Worm (Caenorhabditis elegans) whole organism, midembryonic: ENCODE data around the gene C47E12.14.

ENCODE experiments used
- T22C8.4 ChIP-seq: fragments of 200-800 bp; sonication (Bioruptor generic); IDR thresholded peaks from 2 replicates; pipeline ENCODE4 v1.3.6; 2022; ENCODE audit warnings: missing genetic modification characterization, missing compliant biosample characterization
- flt-1 ChIP-seq: fragments of 200-800 bp; sonication (Bioruptor generic); IDR thresholded peaks from 2 replicates; pipeline ENCODE4 v1.3.6; 2022; ENCODE audit warnings: missing genetic modification characterization, missing compliant biosample characterization
- klf-2 ChIP-seq: fragments of 200-800 bp; sonication (Bioruptor generic); conservative IDR thresholded peaks from 2 replicates; pipeline ENCODE4 v1.3.6; 2022; ENCODE audit warnings: missing genetic modification reagents, missing genetic modification characterization, missing compliant biosample characterization

ce11 chrIV:9932055-9932454 is 44.1 kb downstream of the C47E12.14 start, which contains the start of the genes trmt-10A and F25H8.2:
- TF ChIP-seq klf-2 (GFP tag; lab: Robert Waterston, UW) (no peak), flt-1 (GFP tag; lab: Robert Waterston, UW) (no peak), T22C8.4 (no peak)
